Comparison of ENCODE assay signal across 6 worm cellular contexts in genomic region chrX:9862916-9863624, ce11.
TF ChIP-seq lines count a peak whose summit lies in the region.

TSS of gene gst-36 (minus strand) at chrX:9862960.
TSS of gene R07B1.5 (plus strand) at chrX:9863580.

TF ChIP-seq in whole organism, L1 larva, 84 proteins besides CTCF, POLR2A, EP300 and RAD21 (continues in another document):
- TF ChIP-seq ceh-88 (GFP tag; IDR thresholded peaks at IDR 0.05; lab: Robert Waterston, UW) (no peak), nhr-84 (tag; optimal IDR thresholded peaks at IDR 0.05; lab: Kevin White, UChicago) (no peak), lin-35 (GFP tag; optimal IDR thresholded peaks at IDR 0.05; lab: Kevin White, UChicago) (peak in 1 of 2 experiments; percentile 14), ceh-90 (tag; optimal IDR thresholded peaks at IDR 0.05; lab: Kevin White, UChicago) (no peak), lin-15B (tag; optimal IDR thresholded peaks at IDR 0.05; lab: Kevin White, UChicago) (no peak), nhr-47 (tag; optimal IDR thresholded peaks at IDR 0.05; lab: Kevin White, UChicago) (no peak), C16A3.4 (tag; optimal IDR thresholded peaks at IDR 0.05; lab: Kevin White, UChicago) (no peak), lin-14 (GFP tag; optimal IDR thresholded peaks at IDR 0.05; lab: Kevin White, UChicago) (peak; percentile 8), mef-2 (tag; optimal IDR thresholded peaks at IDR 0.05; lab: Kevin White, UChicago) (no peak), xbp-1 (tag; optimal IDR thresholded peaks at IDR 0.05; lab: Kevin White, UChicago) (no peak), nhr-90 (tag; optimal IDR thresholded peaks at IDR 0.05; lab: Kevin White, UChicago; ENCODE audit: poor library complexity) (no peak), nhr-11 (tag; optimal IDR thresholded peaks at IDR 0.05; lab: Kevin White, UChicago) (no peak), lin-13 (GFP tag; optimal IDR thresholded peaks at IDR 0.05; lab: Kevin White, UChicago) (no peak), nhr-71 (tag; optimal IDR thresholded peaks at IDR 0.05; lab: Kevin White, UChicago) (peak; percentile 44), pqm-1 (tag; optimal IDR thresholded peaks at IDR 0.05; lab: Kevin White, UChicago) (peak; percentile 71), sup-37 (GFP tag; optimal IDR thresholded peaks at IDR 0.05; lab: Kevin White, UChicago) (no peak)

TF ChIP-seq in whole organism, L2 larva, 48 proteins besides CTCF, POLR2A, EP300 and RAD21 (continues in another document):
- TF ChIP-seq R02D3.7 (tag; optimal IDR thresholded peaks at IDR 0.05; lab: Kevin White, UChicago) (no peak), skn-1 (tag; optimal IDR thresholded peaks at IDR 0.05; lab: Kevin White, UChicago) (peak; percentile 39), crh-2 (tag; optimal IDR thresholded peaks at IDR 0.05; lab: Kevin White, UChicago) (peak; percentile 33), ZK546.5 (tag; optimal IDR thresholded peaks at IDR 0.05; lab: Kevin White, UChicago) (no peak), nhr-237 (tag; optimal IDR thresholded peaks at IDR 0.05; lab: Kevin White, UChicago) (no peak), Y55F3AM.14 (GFP tag; optimal IDR thresholded peaks at IDR 0.05; lab: Kevin White, UChicago) (no peak), fos-1 (tag; optimal IDR thresholded peaks at IDR 0.05; lab: Kevin White, UChicago) (peak; percentile 64), ztf-11 (tag; optimal IDR thresholded peaks at IDR 0.05; lab: Kevin White, UChicago) (no peak), ceh-82 (tag; optimal IDR thresholded peaks at IDR 0.05; lab: Kevin White, UChicago) (no peak), unc-55 (GFP tag; optimal IDR thresholded peaks at IDR 0.05; lab: Kevin White, UChicago) (no peak), F13H6.1 (tag; optimal IDR thresholded peaks at IDR 0.05; lab: Kevin White, UChicago) (no peak), nhr-6 (tag; optimal IDR thresholded peaks at IDR 0.05; lab: Kevin White, UChicago) (no peak), nhr-12 (tag; optimal IDR thresholded peaks at IDR 0.05; lab: Kevin White, UChicago) (no peak), ceh-16 (tag; optimal IDR thresholded peaks at IDR 0.05; lab: Kevin White, UChicago) (no peak), mdl-1 (tag; optimal IDR thresholded peaks at IDR 0.05; lab: Kevin White, UChicago) (no peak), mab-5 (tag; optimal IDR thresholded peaks at IDR 0.05; lab: Kevin White, UChicago) (no peak), sem-4 (tag; optimal IDR thresholded peaks at IDR 0.05; lab: Kevin White, UChicago) (no peak)

TF ChIP-seq in whole organism, L3 larva, 47 proteins besides CTCF, POLR2A, EP300 and RAD21 (continues in another document):
- TF ChIP-seq tbx-2 (tag; optimal IDR thresholded peaks at IDR 0.05; lab: Kevin White, UChicago), result no peak
- no peak for TF ChIP-seq R02D3.7 (tag; optimal IDR thresholded peaks at IDR 0.05; lab: Kevin White, UChicago)
- no peak for TF ChIP-seq lin-15B (tag; optimal IDR thresholded peaks at IDR 0.05; lab: Kevin White, UChicago)
- TF ChIP-seq ceh-16 (tag; optimal IDR thresholded peaks at IDR 0.05; lab: Kevin White, UChicago), result no peak
- TF ChIP-seq skn-1 (tag; optimal IDR thresholded peaks at IDR 0.05; lab: Kevin White, UChicago), result no peak
- peak; percentile 47 for TF ChIP-seq pha-4 (tag; optimal IDR thresholded peaks at IDR 0.05; lab: Kevin White, UChicago)
- no peak for TF ChIP-seq nhr-11 (tag; optimal IDR thresholded peaks at IDR 0.05; lab: Kevin White, UChicago)
- TF ChIP-seq elt-2 (tag; optimal IDR thresholded peaks at IDR 0.05; lab: Kevin White, UChicago), result peak; percentile 80
- TF ChIP-seq egl-5 (tag; optimal IDR thresholded peaks at IDR 0.05; lab: Kevin White, UChicago), result no peak
- peak; percentile 0 for TF ChIP-seq fos-1 (tag; optimal IDR thresholded peaks at IDR 0.05; lab: Kevin White, UChicago)
- no peak for TF ChIP-seq jun-1 (tag; optimal IDR thresholded peaks at IDR 0.05; lab: Kevin White, UChicago)
- TF ChIP-seq pqm-1 (tag; optimal IDR thresholded peaks at IDR 0.05; lab: Kevin White, UChicago), result peak; percentile 47
- TF ChIP-seq sea-2 (GFP tag; optimal IDR thresholded peaks at IDR 0.05; lab: Kevin White, UChicago), result no peak
- TF ChIP-seq nhr-12 (tag; optimal IDR thresholded peaks at IDR 0.05; lab: Kevin White, UChicago), result no peak
- no peak for TF ChIP-seq nhr-67 (tag; optimal IDR thresholded peaks at IDR 0.05; lab: Kevin White, UChicago)
- no peak for TF ChIP-seq nhr-43 (tag; optimal IDR thresholded peaks at IDR 0.05; lab: Kevin White, UChicago; ENCODE audit: poor library complexity, severe bottlenecking)
- no peak for TF ChIP-seq unc-39 (tag; optimal IDR thresholded peaks at IDR 0.05; lab: Kevin White, UChicago)

TF ChIP-seq in whole organism, L4 larva, 104 proteins besides CTCF, POLR2A, EP300 and RAD21 (continues in another document):
- TF ChIP-seq dpl-1 (GFP tag; optimal IDR thresholded peaks at IDR 0.05; lab: Kevin White, UChicago) (no peak), nhr-10 (tag; optimal IDR thresholded peaks at IDR 0.05; lab: Kevin White, UChicago) (no peak), dmd-8 (GFP tag; IDR thresholded peaks at IDR 0.05; lab: Robert Waterston, UW) (no peak), rbr-2 (tag; optimal IDR thresholded peaks at IDR 0.05; lab: Kevin White, UChicago) (no peak), php-3 (GFP tag; IDR thresholded peaks at IDR 0.05; lab: Robert Waterston, UW) (peak; percentile 29; the same call in 1 of the 2 replicates), fos-1 (tag; optimal IDR thresholded peaks at IDR 0.05; lab: Kevin White, UChicago) (no peak), ceh-20 (GFP tag; IDR thresholded peaks at IDR 0.05; lab: Robert Waterston, UW) (no peak), hlh-30 (tag; optimal IDR thresholded peaks at IDR 0.05; lab: Kevin White, UChicago; ENCODE audit: insufficient read depth) (peak; percentile 3), dve-1 (tag; optimal IDR thresholded peaks at IDR 0.05; lab: Kevin White, UChicago; ENCODE audit: insufficient read depth) (peak; percentile 33), dmd-6 (GFP tag; IDR thresholded peaks at IDR 0.05; lab: Robert Waterston, UW) (peak; percentile 15; the same call in 1 of the 2 replicates), nhr-28 (tag; optimal IDR thresholded peaks at IDR 0.05; lab: Kevin White, UChicago) (peak; percentile 52), spr-1 (tag; optimal IDR thresholded peaks at IDR 0.05; lab: Kevin White, UChicago) (no peak), nhr-77 (tag; optimal IDR thresholded peaks at IDR 0.05; lab: Kevin White, UChicago) (no peak), mdt-29 (GFP tag; IDR thresholded peaks at IDR 0.05; lab: Robert Waterston, UW) (no peak), lin-1 (GFP tag; IDR thresholded peaks at IDR 0.05; lab: Robert Waterston, UW) (no peak), nhr-111 (GFP tag; optimal IDR thresholded peaks at IDR 0.05; lab: Kevin White, UChicago) (no peak), vab-7 (GFP tag; IDR thresholded peaks at IDR 0.05; lab: Robert Waterston, UW) (no peak)

TF ChIP-seq in whole organism, late embryonic, 69 proteins besides CTCF, POLR2A, EP300 and RAD21:
- TF ChIP-seq npax-4 (tag; optimal IDR thresholded peaks at IDR 0.05; lab: Kevin White, UChicago) (no peak), elt-2 (tag; optimal IDR thresholded peaks at IDR 0.05; lab: Kevin White, UChicago) (peak; percentile 56)

TF ChIP-seq in whole organism, young adult, 124 proteins besides CTCF, POLR2A, EP300 and RAD21:
- no peak for TF ChIP-seq nhr-27 (tag; optimal IDR thresholded peaks at IDR 0.05; lab: Kevin White, UChicago)
- TF ChIP-seq nhr-80 (tag; optimal IDR thresholded peaks at IDR 0.05; lab: Kevin White, UChicago), result peak; percentile 68
